Worm (Caenorhabditis elegans) whole organism, late embryonic: Measurements from ENCODE around the gene Y46G5A.14.

Experiments used
- C08G9.2 ChIP-seq: sonication (generic microtip); optimal IDR thresholded peaks from 2 replicates; lab custom pipeline; 2016; ENCODE audit warnings: mild to moderate bottlenecking, missing genetic modification characterization, moderate library complexity, missing compliant biosample characterization
- C38D4.7 ChIP-seq: fragments of 200-800 bp; sonication (Bioruptor generic); optimal IDR thresholded peaks from 2 replicates; lab custom pipeline; 2018; ENCODE audit warnings: mild to moderate bottlenecking, missing genetic modification characterization, moderate library complexity, missing compliant biosample characterization
- K02D7.2 ChIP-seq: sonication (generic microtip); optimal IDR thresholded peaks from 2 replicates; lab custom pipeline; 2017; ENCODE audit warnings: mild to moderate bottlenecking, missing genetic modification characterization, missing compliant biosample characterization
- K09A11.1 ChIP-seq: sonication (generic microtip); optimal IDR thresholded peaks from 2 replicates; lab custom pipeline; 2017; ENCODE audit warnings: antibody characterized with exemption, mild to moderate bottlenecking, missing genetic modification characterization, missing compliant biosample characterization; ENCODE audit not compliant: insufficient read depth
- ceh-14 ChIP-seq: sonication (generic microtip); optimal IDR thresholded peaks from 2 replicates; lab custom pipeline; 2016; ENCODE audit warnings: missing genotype, missing genetic modification characterization, missing compliant biosample characterization
- ceh-18 ChIP-seq: sonication (generic microtip); optimal IDR thresholded peaks from 2 replicates; lab custom pipeline; 2016; ENCODE audit warnings: missing genetic modification characterization, missing compliant biosample characterization
- ceh-19 ChIP-seq: fragments of 200-800 bp; sonication (Bioruptor generic); optimal IDR thresholded peaks from 2 replicates; lab custom pipeline; 2018; ENCODE audit warnings: mild to moderate bottlenecking, missing genetic modification characterization, missing compliant biosample characterization
- ceh-2 ChIP-seq: sonication (generic microtip); optimal IDR thresholded peaks from 2 replicates; lab custom pipeline; 2016; ENCODE audit warnings: missing genotype, missing genetic modification characterization, missing compliant biosample characterization
- ceh-31 ChIP-seq: sonication (generic microtip); optimal IDR thresholded peaks from 2 replicates; lab custom pipeline; 2016; ENCODE audit warnings: missing genetic modification characterization, missing compliant biosample characterization
- ceh-6 ChIP-seq: fragments of 200-800 bp; sonication (Bioruptor generic); optimal IDR thresholded peaks from 2 replicates; lab custom pipeline; 2018; ENCODE audit warnings: mild to moderate bottlenecking, missing genetic modification characterization, missing compliant biosample characterization
- dmd-4 ChIP-seq: sonication (generic microtip); optimal IDR thresholded peaks from 2 replicates; lab custom pipeline; 2016; ENCODE audit warnings: borderline replicate concordance, missing genetic modification characterization, missing compliant biosample characterization
- elt-2 ChIP-seq: sonication (generic microtip); optimal IDR thresholded peaks from 2 replicates; lab custom pipeline; 2016; ENCODE audit warnings: missing genetic modification reagents, missing genetic modification characterization, missing compliant biosample characterization
- elt-4 ChIP-seq: sonication (generic microtip); optimal IDR thresholded peaks from 2 replicates; lab custom pipeline; 2016; ENCODE audit warnings: missing genetic modification characterization, missing compliant biosample characterization
- eyg-1 ChIP-seq: sonication (generic microtip); optimal IDR thresholded peaks from 2 replicates; lab custom pipeline; 2016; ENCODE audit warnings: missing genotype, missing genetic modification characterization, missing compliant biosample characterization
- fkh-10 ChIP-seq: fragments of 150-350 bp; optimal IDR thresholded peaks from 2 replicates; lab custom pipeline; 2014; ENCODE audit warnings: missing biosample characterization, missing genetic modification reagents, missing genetic modification characterization
- gmeb-2 ChIP-seq: sonication (generic microtip); optimal IDR thresholded peaks from 2 replicates; lab custom pipeline; 2016; ENCODE audit warnings: missing genetic modification characterization, inconsistent platforms, missing compliant biosample characterization
- hlh-13 ChIP-seq: fragments of 200-800 bp; sonication (Bioruptor generic); optimal IDR thresholded peaks from 2 replicates; lab custom pipeline; 2018; ENCODE audit warnings: mild to moderate bottlenecking, missing genetic modification characterization, missing compliant biosample characterization
- hlh-15 ChIP-seq: sonication (generic microtip); optimal IDR thresholded peaks from 2 replicates; lab custom pipeline; 2016; ENCODE audit warnings: missing genetic modification characterization, missing compliant biosample characterization
- hlh-30 ChIP-seq: sonication (generic microtip); optimal IDR thresholded peaks from 2 replicates; lab custom pipeline; 2017; ENCODE audit warnings: antibody characterized with exemption, missing genetic modification characterization, missing compliant biosample characterization; ENCODE audit not compliant: insufficient read depth
- hlh-6 ChIP-seq: sonication (generic microtip); optimal IDR thresholded peaks from 2 replicates; lab custom pipeline; 2016; ENCODE audit warnings: missing genotype, missing genetic modification characterization, missing compliant biosample characterization
- hlh-8 ChIP-seq: sonication (generic microtip); optimal IDR thresholded peaks from 2 replicates; lab custom pipeline; 2016; ENCODE audit warnings: missing genotype, missing genetic modification characterization, missing compliant biosample characterization
- lim-6 ChIP-seq: sonication (generic microtip); optimal IDR thresholded peaks from 2 replicates; lab custom pipeline; 2016; ENCODE audit warnings: missing genetic modification characterization, missing compliant biosample characterization
- lin-11 ChIP-seq: fragments of 200-800 bp; sonication (Bioruptor generic); optimal IDR thresholded peaks from 2 replicates; lab custom pipeline; 2018; ENCODE audit warnings: mild to moderate bottlenecking, missing genetic modification characterization, missing compliant biosample characterization
- madf-2 ChIP-seq: sonication (generic microtip); optimal IDR thresholded peaks from 2 replicates; lab custom pipeline; 2017; ENCODE audit warnings: missing genetic modification characterization, missing compliant biosample characterization
- mec-3 ChIP-seq: sonication (generic microtip); optimal IDR thresholded peaks from 2 replicates; lab custom pipeline; 2016; ENCODE audit warnings: borderline replicate concordance, missing genetic modification characterization, missing compliant biosample characterization
- nfya-1 ChIP-seq: sonication (generic microtip); optimal IDR thresholded peaks from 2 replicates; lab custom pipeline; 2017; ENCODE audit warnings: missing genetic modification characterization, mild to moderate bottlenecking, missing compliant biosample characterization, antibody characterized with exemption, moderate library complexity
- nhr-232 ChIP-seq: sonication (generic microtip); optimal IDR thresholded peaks from 2 replicates; lab custom pipeline; 2016; ENCODE audit warnings: missing genetic modification characterization, missing compliant biosample characterization
- odd-2 ChIP-seq: sonication (generic microtip); optimal IDR thresholded peaks from 2 replicates; lab custom pipeline; 2017; ENCODE audit warnings: antibody characterized with exemption, mild to moderate bottlenecking, missing genetic modification characterization, missing compliant biosample characterization
- pat-9 ChIP-seq: fragments of 200-800 bp; sonication (Bioruptor generic); optimal IDR thresholded peaks from 2 replicates; lab custom pipeline; 2018; ENCODE audit warnings: mild to moderate bottlenecking, missing genetic modification characterization, moderate library complexity, missing compliant biosample characterization
- pha-2 ChIP-seq: sonication (generic microtip); optimal IDR thresholded peaks from 2 replicates; lab custom pipeline; 2017; ENCODE audit warnings: mild to moderate bottlenecking, missing genetic modification characterization, missing compliant biosample characterization
- pha-4 ChIP-seq: fragments of 150-350 bp; optimal IDR thresholded peaks from 2 replicates; lab custom pipeline; 2018; ENCODE audit warnings: missing biosample characterization, missing genetic modification reagents, missing genetic modification characterization
- pqm-1 ChIP-seq: sonication (generic microtip); optimal IDR thresholded peaks from 2 replicates; lab custom pipeline; 2016; ENCODE audit warnings: missing genetic modification characterization, missing compliant biosample characterization
- pros-1 ChIP-seq: fragments of 150-350 bp; optimal IDR thresholded peaks from 2 replicates; lab custom pipeline; 2014; ENCODE audit warnings: missing biosample characterization, missing genetic modification reagents, missing genetic modification characterization
- ref-2 ChIP-seq: sonication (generic microtip); optimal IDR thresholded peaks from 2 replicates; lab custom pipeline; 2016; ENCODE audit warnings: missing genetic modification characterization, missing compliant biosample characterization
- rnt-1 ChIP-seq: sonication (generic microtip); optimal IDR thresholded peaks from 2 replicates; lab custom pipeline; 2016; ENCODE audit warnings: missing genetic modification characterization, missing compliant biosample characterization
- sox-2 ChIP-seq: fragments of 200-800 bp; sonication (Bioruptor generic); IDR thresholded peaks from 2 replicates; pipeline ENCODE4 v1.3.6; 2022; ENCODE audit warnings: missing genetic modification reagents, missing genetic modification characterization, missing compliant biosample characterization
- syd-9 ChIP-seq: sonication (generic microtip); optimal IDR thresholded peaks from 2 replicates; lab custom pipeline; 2016; ENCODE audit warnings: mild to moderate bottlenecking, missing genetic modification characterization, moderate library complexity, missing compliant biosample characterization
- tbx-2 ChIP-seq: sonication (generic microtip); optimal IDR thresholded peaks from 2 replicates; lab custom pipeline; 2016; ENCODE audit warnings: missing genetic modification characterization, missing compliant biosample characterization
- unc-3 ChIP-seq, 2 experiments: fragments of 200-800 bp in 1 of 2; sonication (Bioruptor generic) in 1 of 2; sonication (generic microtip) in 1 of 2; conservative IDR thresholded peaks in 1 of 2; optimal IDR thresholded peaks in 1 of 2; 2 replicates each; pipeline versions ENCODE4 v1.3.6 to Lab custom; 2016 to 2022; ENCODE audit warnings: missing compliant biosample characterization in 2 of 2, missing genetic modification characterization in 2 of 2, missing genetic modification reagents in 1 of 2
- unc-42 ChIP-seq: sonication (generic microtip); optimal IDR thresholded peaks from 2 replicates; lab custom pipeline; 2016; ENCODE audit warnings: missing genotype, missing genetic modification characterization, missing compliant biosample characterization
- unc-55 ChIP-seq: sonication (generic microtip); optimal IDR thresholded peaks from 2 replicates; lab custom pipeline; 2017; ENCODE audit warnings: missing biosample characterization, missing genetic modification reagents, missing genetic modification characterization

The Y46G5A.14 gene

DNA sequence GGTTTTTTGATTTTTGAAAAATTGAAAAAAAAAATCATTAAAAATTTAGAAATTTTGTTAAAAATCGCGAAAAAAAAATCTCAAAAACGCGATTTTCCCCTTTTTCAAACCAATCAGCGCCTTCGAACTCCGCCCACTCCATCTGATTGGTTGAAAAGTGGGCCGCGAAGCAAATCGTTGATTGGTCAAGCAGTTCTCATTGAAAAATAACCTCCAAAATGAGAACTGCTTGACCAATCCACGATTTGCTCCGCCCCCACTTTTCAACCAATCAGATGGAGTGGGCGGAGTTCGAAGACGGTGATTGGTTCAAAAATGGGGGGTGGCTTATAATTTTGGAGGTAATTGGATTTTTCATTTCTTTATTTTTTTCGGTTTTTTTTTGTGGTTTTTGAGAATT is 15.9 kb downstream of the Y46G5A.14 start:
- no peak for TF ChIP-seq K02D7.2
- no peak for TF ChIP-seq ceh-19
- TF ChIP-seq unc-3 (GFP tag; conservative IDR thresholded peaks at IDR 0.05; lab: Robert Waterston, UW), result no peak
- TF ChIP-seq unc-3 (tag; optimal IDR thresholded peaks at IDR 0.05; lab: Kevin White, UChicago), result no peak
- peak; percentile 97 for TF ChIP-seq nfya-1
- TF ChIP-seq lim-6 (tag; lab: Kevin White, UChicago), result no peak
- TF ChIP-seq dmd-4 (tag; lab: Kevin White, UChicago), result no peak
- no peak for TF ChIP-seq mec-3
- TF ChIP-seq pha-4 (tag; lab: Kevin White, UChicago), result no peak
- TF ChIP-seq hlh-15 (tag; lab: Kevin White, UChicago), result no peak

DNA sequence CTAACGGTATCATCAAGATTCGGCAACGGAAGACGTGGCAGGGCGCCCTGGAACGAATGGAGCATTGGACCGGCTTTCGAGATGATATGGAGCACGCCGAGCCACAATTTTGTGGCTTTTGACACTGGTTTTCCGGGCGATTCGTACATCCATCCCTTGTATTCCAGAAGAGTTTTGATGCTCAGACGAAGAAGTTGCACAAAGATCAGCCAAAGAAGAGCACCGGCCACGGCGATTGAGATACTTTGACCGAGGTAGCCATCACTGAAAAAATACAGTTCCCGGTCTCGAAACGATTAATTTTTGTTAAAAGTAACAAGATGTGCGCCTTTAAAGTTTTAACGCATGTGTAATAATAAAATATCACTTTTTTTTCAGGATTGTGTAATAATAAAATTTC is 20.7 kb downstream of the Y46G5A.14 start:
- TF ChIP-seq elt-4 (tag; lab: Kevin White, UChicago), result no peak
- peak; percentile 20 for TF ChIP-seq hlh-6 (tag; lab: Kevin White, UChicago)

DNA sequence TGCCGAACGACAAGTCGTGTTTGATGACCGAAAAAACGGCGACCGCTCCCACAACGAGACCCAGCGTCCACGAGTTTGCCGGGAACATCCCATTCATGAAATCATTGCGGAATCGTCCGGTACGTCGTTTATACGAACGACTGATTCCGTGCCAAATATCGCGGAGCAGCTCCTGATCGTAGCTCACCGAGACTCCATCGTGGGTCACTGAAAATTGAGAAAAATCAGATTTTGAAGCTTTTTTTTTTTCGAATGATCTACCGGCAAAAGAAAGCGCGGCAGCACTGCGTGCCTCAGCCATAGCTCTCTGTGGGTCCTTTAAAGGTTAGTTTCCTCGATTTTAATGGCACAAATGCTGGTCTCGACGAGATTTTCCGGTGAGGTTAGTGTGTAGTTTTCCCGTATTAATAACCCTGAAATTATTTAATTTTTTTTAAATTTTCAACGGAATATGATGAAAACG is 21.6 kb downstream of the Y46G5A.14 start, which contains the start of gene cpt-1:
cpt-1 (minus strand) TSS at position 413 of the 463 bp plus-strand sequence.
- TF ChIP-seq pros-1 (tag; lab: Kevin White, UChicago) (no peak), C08G9.2 (tag; lab: Kevin White, UChicago) (no peak), dmd-4 (tag; lab: Kevin White, UChicago) (no peak), ceh-2 (tag; lab: Kevin White, UChicago) (no peak)

DNA sequence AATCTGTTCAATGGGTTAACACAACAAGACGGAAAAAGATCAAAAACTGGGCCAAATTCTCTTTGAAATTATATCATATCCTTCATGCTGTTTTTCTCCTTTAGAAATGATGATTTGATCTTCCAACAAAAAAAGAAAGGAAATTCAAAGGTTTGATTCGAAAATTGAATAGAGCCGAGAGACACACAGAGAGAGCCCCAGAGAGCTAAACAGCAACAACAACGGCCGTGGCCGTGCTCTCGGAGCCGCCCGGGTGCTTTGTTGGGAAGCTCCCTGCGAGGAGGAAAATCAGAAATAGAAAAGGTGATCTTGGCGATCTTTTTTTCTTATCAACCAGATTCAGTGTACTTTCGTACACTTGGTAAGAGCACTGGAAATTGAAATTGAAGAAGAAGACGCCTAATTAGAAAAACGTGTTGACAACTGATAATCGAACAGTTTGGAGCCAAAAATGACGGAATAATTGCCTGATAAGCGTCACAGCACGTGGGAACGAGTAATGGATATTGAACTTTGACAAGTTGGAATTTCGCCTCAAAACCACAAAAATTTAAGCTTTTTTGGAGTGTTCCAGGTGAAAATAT is 22.8 kb downstream of the Y46G5A.14 start:
- TF ChIP-seq elt-4 (tag; lab: Kevin White, UChicago) (no peak), nfya-1 (peak; percentile 5), unc-42 (tag; lab: Kevin White, UChicago) (peak; percentile 30), C38D4.7 (no peak), hlh-6 (tag; lab: Kevin White, UChicago) (peak; percentile 31)

DNA sequence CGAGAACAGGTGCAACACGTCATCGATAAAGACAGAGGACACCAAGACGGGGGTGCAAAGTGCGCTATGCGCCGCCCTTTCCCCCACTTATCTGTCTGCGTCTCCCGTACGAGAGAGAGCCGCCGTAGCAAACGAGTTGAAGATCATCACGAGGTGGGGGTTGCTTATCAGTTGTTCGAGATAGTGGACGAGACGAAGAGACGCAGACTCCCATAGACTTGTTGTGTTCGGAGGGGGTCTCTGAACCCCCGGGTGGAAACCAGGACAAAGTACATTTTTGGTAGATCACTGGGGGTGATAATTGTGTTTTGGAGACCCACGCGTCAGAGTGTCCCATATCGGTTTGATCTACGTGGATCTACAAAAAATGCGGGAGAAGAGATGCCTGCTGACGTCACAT is 24.3 kb downstream of the Y46G5A.14 start:
- TF ChIP-seq gmeb-2 (no peak), madf-2 (peak; percentile 34), unc-42 (tag; lab: Kevin White, UChicago) (no peak), hlh-30 (peak; percentile 90), pqm-1 (tag; lab: Kevin White, UChicago) (peak; percentile 10), ref-2 (peak; percentile 63), rnt-1 (tag; lab: Kevin White, UChicago) (peak; percentile 55), lin-11 (tag; lab: Kevin White, UChicago) (no peak), ceh-31 (peak; percentile 40), sox-2 (GFP tag; lab: Robert Waterston, UW) (no peak), eyg-1 (no peak), ceh-6 (GFP tag; lab: Kevin White, UChicago) (no peak), pat-9 (tag; lab: Kevin White, UChicago) (no peak), hlh-8 (no peak), fkh-10 (GFP tag; lab: Kevin White, UChicago) (no peak), ceh-14 (tag; lab: Kevin White, UChicago) (peak; percentile 21), tbx-2 (tag; lab: Kevin White, UChicago) (peak; percentile 71), pha-2 (no peak), K02D7.2 (no peak), hlh-15 (tag; lab: Kevin White, UChicago) (no peak), nhr-232 (no peak), pha-4 (tag; lab: Kevin White, UChicago) (no peak), nfya-1 (peak; percentile 38), odd-2 (peak; percentile 7), elt-2 (tag; lab: Kevin White, UChicago) (peak; percentile 72), syd-9 (tag; lab: Kevin White, UChicago) (no peak), hlh-13 (GFP tag; lab: Kevin White, UChicago) (no peak), ceh-18 (tag; lab: Kevin White, UChicago) (peak; percentile 66), hlh-6 (tag; lab: Kevin White, UChicago) (peak; percentile 77), K09A11.1 (no peak), C08G9.2 (tag; lab: Kevin White, UChicago) (no peak), unc-55 (GFP tag; lab: Kevin White, UChicago) (peak; percentile 13)
